Worm (Caenorhabditis elegans): Measurements from ENCODE around the gene col-115.
A peak's percentile ranks its signal among the peaks of the same experiment; 100 is the strongest.

col-115 gene

DNA sequence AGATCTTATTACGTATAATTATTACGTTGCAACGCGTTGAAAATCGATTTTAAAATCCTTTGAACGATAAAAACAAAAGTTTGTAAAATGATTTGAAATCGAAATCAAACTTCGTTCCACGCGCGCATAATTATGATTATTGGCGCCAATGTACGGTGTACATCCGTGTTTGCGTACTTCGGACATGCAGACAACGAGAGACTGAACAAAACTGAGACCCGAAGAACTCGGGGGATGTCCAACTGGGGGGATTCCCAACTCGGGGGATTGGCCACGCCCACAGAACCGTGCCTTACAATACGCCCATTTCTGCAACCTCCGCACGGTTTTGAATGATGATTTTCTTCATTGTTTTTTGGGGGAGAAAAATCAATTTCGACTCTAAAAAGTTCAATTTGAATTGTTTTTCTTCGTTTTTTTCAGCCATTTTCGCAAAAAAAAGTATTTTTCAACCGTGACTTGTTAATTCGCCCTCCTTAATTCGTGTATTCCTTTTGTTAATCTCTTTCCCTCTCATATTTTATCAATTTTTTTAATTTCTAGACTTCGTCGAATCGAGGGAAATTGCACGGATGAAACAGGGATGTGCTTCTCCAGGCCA, 41.5 kb upstream of the col-115 start, which contains the start of gene F20D12.12:
TSS of gene F20D12.12 (plus strand) at position 542 of the 601 bp plus-strand sequence.
- peak; percentile 87 for TF ChIP-seq ceh-88 (GFP tag; IDR thresholded peaks at IDR 0.05)
- TF ChIP-seq jun-1 (tag; optimal IDR thresholded peaks at IDR 0.05) = peak; percentile 39
- peak; percentile 39 for TF ChIP-seq nhr-90 (tag; optimal IDR thresholded peaks at IDR 0.05; ENCODE audit: poor library complexity)
- TF ChIP-seq mab-9 (GFP tag; IDR thresholded peaks at IDR 0.05) = peak; percentile 73
- peak; percentile 81 for TF ChIP-seq rnt-1 (tag; optimal IDR thresholded peaks at IDR 0.05)
- TF ChIP-seq elt-3 (tag; optimal IDR thresholded peaks at IDR 0.05) = peak in 1 of 6 experiments; percentile 25
- peak; percentile 64 for TF ChIP-seq swsn-7 (tag; optimal IDR thresholded peaks at IDR 0.05)
- TF ChIP-seq lin-14 (GFP tag; optimal IDR thresholded peaks at IDR 0.05) = peak; percentile 76
- peak; percentile 84 for TF ChIP-seq nhr-71 (tag; optimal IDR thresholded peaks at IDR 0.05)
- peak; percentile 17 to 77 (median 32) for TF ChIP-seq ceh-82 (tag; optimal IDR thresholded peaks at IDR 0.05)
- peak; percentile 71 for TF ChIP-seq grh-1 (GFP tag; IDR thresholded peaks at IDR 0.05)
- TF ChIP-seq unc-98 (GFP tag; IDR thresholded peaks at IDR 0.05) = peak; percentile 69; the same call in 1 of the 2 replicates
- TF ChIP-seq blmp-1 (tag; optimal IDR thresholded peaks at IDR 0.05) = peak; percentile 52
- peak; percentile 88 for TF ChIP-seq F16B12.6 (tag; optimal IDR thresholded peaks at IDR 0.05)
- peak; percentile 53 for TF ChIP-seq xbp-1 (tag; optimal IDR thresholded peaks at IDR 0.05)
- TF ChIP-seq irx-1 (tag; optimal IDR thresholded peaks at IDR 0.05) = peak; percentile 19
- peak; percentile 73 for TF ChIP-seq nhr-47 (tag; optimal IDR thresholded peaks at IDR 0.05)
- peak; percentile 68 for TF ChIP-seq nhr-85 (tag)
- TF ChIP-seq dsc-1 (tag; optimal IDR thresholded peaks at IDR 0.05) = peak; percentile 35
- TF ChIP-seq nhr-20 (tag; optimal IDR thresholded peaks at IDR 0.05) = peak; percentile 75
- peak; percentile 57 for TF ChIP-seq unc-130 (tag; optimal IDR thresholded peaks at IDR 0.05)
- TF ChIP-seq efl-1 (optimal IDR thresholded peaks at IDR 0.05) = peak; percentile 69 to 78
- peak; percentile 62 to 96 for TF ChIP-seq efl-1 (GFP tag; optimal IDR thresholded peaks at IDR 0.05 in 1 of 2)
- peak; percentile 28 for TF ChIP-seq ceh-8 (GFP tag; optimal IDR thresholded peaks at IDR 0.05)
- TF ChIP-seq lin-13 (GFP tag; optimal IDR thresholded peaks at IDR 0.05) = peak; percentile 76
- TF ChIP-seq tbx-2 (tag; optimal IDR thresholded peaks at IDR 0.05) = peak; percentile 69
- TF ChIP-seq dpl-1 (GFP tag; optimal IDR thresholded peaks at IDR 0.05) = peak; percentile 43 to 65 (median 64)
- peak; percentile 39 for TF ChIP-seq nhr-77 (tag; optimal IDR thresholded peaks at IDR 0.05)
- peak; percentile 91 for TF ChIP-seq nhr-19 (GFP tag; conservative IDR thresholded peaks at IDR 0.05)
- peak; percentile 16 for TF ChIP-seq fos-1 (tag; optimal IDR thresholded peaks at IDR 0.05)
- peak; percentile 91 for TF ChIP-seq isw-1 (GFP tag; IDR thresholded peaks at IDR 0.05)
- TF ChIP-seq snu-23 (GFP tag; optimal IDR thresholded peaks at IDR 0.05) = peak; percentile 75
- peak; percentile 54 for TF ChIP-seq pax-3 (tag; optimal IDR thresholded peaks at IDR 0.05)
- TF ChIP-seq mep-1 (tag; optimal IDR thresholded peaks at IDR 0.05) = peak; percentile 67
- peak; percentile 49 for TF ChIP-seq unc-86 (tag; optimal IDR thresholded peaks at IDR 0.05)
- TF ChIP-seq mdl-1 (tag; optimal IDR thresholded peaks at IDR 0.05) = peak in 1 of 2 experiments; percentile 45
- peak; percentile 75 for TF ChIP-seq fkh-8 (tag; optimal IDR thresholded peaks at IDR 0.05)
- TF ChIP-seq lin-15B (tag; optimal IDR thresholded peaks at IDR 0.05) = peak; percentile 46
- TF ChIP-seq lin-35 (GFP tag; optimal IDR thresholded peaks at IDR 0.05) = peak; percentile 47 to 80
- TF ChIP-seq vab-15 (tag; optimal IDR thresholded peaks at IDR 0.05) = peak; percentile 32
- peak in 1 of 2 experiments; percentile 48 for TF ChIP-seq ztf-11 (tag; optimal IDR thresholded peaks at IDR 0.05)
- TF ChIP-seq skn-1 (tag; optimal IDR thresholded peaks at IDR 0.05) = peak; percentile 45
- TF ChIP-seq lsy-2 (tag; optimal IDR thresholded peaks at IDR 0.05) = peak; percentile 88 to 98
- TF ChIP-seq C16A3.4 (tag; optimal IDR thresholded peaks at IDR 0.05) = peak; percentile 69
